Worm (Caenorhabditis elegans) whole organism, late embryonic: ENCODE results near the gene Y45F10D.14.

Experiments used
- Y22D7AL.16 ChIP-seq: sonication (generic microtip); optimal IDR thresholded peaks from 2 replicates; lab custom pipeline; 2016; ENCODE audit warnings: missing genetic modification characterization, missing compliant biosample characterization
- ama-1 ChIP-seq: fragments of 150-350 bp; optimal IDR thresholded peaks from 2 replicates; lab custom pipeline; 2014
- ceh-34 ChIP-seq: sonication (generic microtip); optimal IDR thresholded peaks from 2 replicates; lab custom pipeline; 2016; ENCODE audit warnings: mild to moderate bottlenecking, missing genetic modification characterization, missing compliant biosample characterization
- ceh-45 ChIP-seq: fragments of 200-800 bp; sonication (Bioruptor generic); IDR thresholded peaks from 2 replicates; pipeline ENCODE4 v1.3.6; 2022; ENCODE audit warnings: missing genetic modification reagents, missing genetic modification characterization, missing compliant biosample characterization
- elt-4 ChIP-seq: sonication (generic microtip); optimal IDR thresholded peaks from 2 replicates; lab custom pipeline; 2016; ENCODE audit warnings: missing genetic modification characterization, missing compliant biosample characterization
- madf-2 ChIP-seq: sonication (generic microtip); optimal IDR thresholded peaks from 2 replicates; lab custom pipeline; 2017; ENCODE audit warnings: missing genetic modification characterization, missing compliant biosample characterization
- nhr-11 ChIP-seq: fragments of 150-350 bp; optimal IDR thresholded peaks from 2 replicates; lab custom pipeline; 2014; ENCODE audit warnings: missing biosample characterization, missing genetic modification characterization
- nhr-232 ChIP-seq: sonication (generic microtip); optimal IDR thresholded peaks from 2 replicates; lab custom pipeline; 2016; ENCODE audit warnings: missing genetic modification characterization, missing compliant biosample characterization
- pqm-1 ChIP-seq: sonication (generic microtip); optimal IDR thresholded peaks from 2 replicates; lab custom pipeline; 2016; ENCODE audit warnings: missing genetic modification characterization, missing compliant biosample characterization
- sdc-2 ChIP-seq: sonication (generic microtip); optimal IDR thresholded peaks from 2 replicates; lab custom pipeline; 2016; ENCODE audit warnings: missing genotype, missing genetic modification characterization, missing compliant biosample characterization
- syd-9 ChIP-seq: sonication (generic microtip); optimal IDR thresholded peaks from 2 replicates; lab custom pipeline; 2016; ENCODE audit warnings: mild to moderate bottlenecking, missing genetic modification characterization, moderate library complexity, missing compliant biosample characterization
- tbx-2 ChIP-seq: sonication (generic microtip); optimal IDR thresholded peaks from 2 replicates; lab custom pipeline; 2016; ENCODE audit warnings: missing genetic modification characterization, missing compliant biosample characterization
- unc-55 ChIP-seq: sonication (generic microtip); optimal IDR thresholded peaks from 2 replicates; lab custom pipeline; 2017; ENCODE audit warnings: missing biosample characterization, missing genetic modification reagents, missing genetic modification characterization

ce11 chrIV:13820862-13821261 lies 13.2 kb upstream of the Y45F10D.14 start, which contains the start of gene Y45F10D.15:
- TF ChIP-seq nhr-232 (tag; lab: Kevin White, UChicago) (no peak), nhr-11 (tag; lab: Kevin White, UChicago) (no peak), ama-1 (lab: Kevin White, UChicago) (no peak), unc-55 (GFP tag; lab: Kevin White, UChicago) (no peak), syd-9 (tag; lab: Kevin White, UChicago) (no peak), pqm-1 (tag; lab: Kevin White, UChicago) (no peak), ceh-34 (tag; lab: Kevin White, UChicago) (no peak), tbx-2 (tag; lab: Kevin White, UChicago) (no peak), madf-2 (tag; lab: Kevin White, UChicago) (no peak), ceh-45 (no peak), elt-4 (tag; lab: Kevin White, UChicago) (no peak), sdc-2 (tag; lab: Kevin White, UChicago) (no peak), Y22D7AL.16 (tag; lab: Kevin White, UChicago) (no peak)
